Worm (Caenorhabditis elegans) whole organism, late embryonic: ENCODE measurements around the gene enpp-1.
"Not testable (repeated sequence)": the region's sequence is repeated elsewhere in the genome, so short reads cannot be mapped to it uniquely, and the experiment has no call there.

Experiments used
- C08G9.2 ChIP-seq: sonication (generic microtip); optimal IDR thresholded peaks from 2 replicates; lab custom pipeline; 2016; ENCODE audit warnings: mild to moderate bottlenecking, missing genetic modification characterization, moderate library complexity, missing compliant biosample characterization
- C38D4.7 ChIP-seq: fragments of 200-800 bp; sonication (Bioruptor generic); optimal IDR thresholded peaks from 2 replicates; lab custom pipeline; 2018; ENCODE audit warnings: mild to moderate bottlenecking, missing genetic modification characterization, moderate library complexity, missing compliant biosample characterization
- F13H6.1 ChIP-seq: sonication (generic microtip); optimal IDR thresholded peaks from 2 replicates; lab custom pipeline; 2016; ENCODE audit warnings: missing genetic modification characterization, missing compliant biosample characterization
- K02D7.2 ChIP-seq: sonication (generic microtip); optimal IDR thresholded peaks from 2 replicates; lab custom pipeline; 2017; ENCODE audit warnings: mild to moderate bottlenecking, missing genetic modification characterization, missing compliant biosample characterization
- T23F11.4 ChIP-seq: fragments of 200-800 bp; sonication (Bioruptor generic); optimal IDR thresholded peaks from 2 replicates; lab custom pipeline; 2018; ENCODE audit warnings: mild to moderate bottlenecking, missing genetic modification characterization, missing compliant biosample characterization
- Y22D7AL.16 ChIP-seq: sonication (generic microtip); optimal IDR thresholded peaks from 2 replicates; lab custom pipeline; 2016; ENCODE audit warnings: missing genetic modification characterization, missing compliant biosample characterization
- ama-1 ChIP-seq: fragments of 150-350 bp; optimal IDR thresholded peaks from 2 replicates; lab custom pipeline; 2014
- ceh-14 ChIP-seq: sonication (generic microtip); optimal IDR thresholded peaks from 2 replicates; lab custom pipeline; 2016; ENCODE audit warnings: missing genotype, missing genetic modification characterization, missing compliant biosample characterization
- ceh-18 ChIP-seq: sonication (generic microtip); optimal IDR thresholded peaks from 2 replicates; lab custom pipeline; 2016; ENCODE audit warnings: missing genetic modification characterization, missing compliant biosample characterization
- ceh-22 ChIP-seq: sonication (generic microtip); optimal IDR thresholded peaks from 2 replicates; lab custom pipeline; 2017; ENCODE audit warnings: missing biosample characterization, missing genetic modification characterization
- ceh-24 ChIP-seq: sonication (generic microtip); optimal IDR thresholded peaks from 2 replicates; lab custom pipeline; 2016; ENCODE audit warnings: mild to moderate bottlenecking, missing genetic modification characterization, missing compliant biosample characterization
- ceh-30 ChIP-seq: fragments of 150-350 bp; optimal IDR thresholded peaks from 2 replicates; lab custom pipeline; 2014; ENCODE audit warnings: missing biosample characterization, missing genetic modification characterization
- ceh-31 ChIP-seq: sonication (generic microtip); optimal IDR thresholded peaks from 2 replicates; lab custom pipeline; 2016; ENCODE audit warnings: missing genetic modification characterization, missing compliant biosample characterization
- ceh-6 ChIP-seq: fragments of 200-800 bp; sonication (Bioruptor generic); optimal IDR thresholded peaks from 2 replicates; lab custom pipeline; 2018; ENCODE audit warnings: mild to moderate bottlenecking, missing genetic modification characterization, missing compliant biosample characterization
- che-1 ChIP-seq: sonication (generic microtip); optimal IDR thresholded peaks from 2 replicates; lab custom pipeline; 2016; ENCODE audit warnings: mild to moderate bottlenecking, missing genetic modification characterization, missing compliant biosample characterization
- dve-1 ChIP-seq: sonication (generic microtip); optimal IDR thresholded peaks from 2 replicates; lab custom pipeline; 2017; ENCODE audit warnings: antibody characterized with exemption, mild to moderate bottlenecking, missing genetic modification characterization, missing compliant biosample characterization
- ets-4 ChIP-seq: sonication (generic microtip); optimal IDR thresholded peaks from 2 replicates; lab custom pipeline; 2016; ENCODE audit warnings: missing genetic modification characterization, missing compliant biosample characterization
- eyg-1 ChIP-seq: sonication (generic microtip); optimal IDR thresholded peaks from 2 replicates; lab custom pipeline; 2016; ENCODE audit warnings: missing genotype, missing genetic modification characterization, missing compliant biosample characterization
- fkh-10 ChIP-seq: fragments of 150-350 bp; optimal IDR thresholded peaks from 2 replicates; lab custom pipeline; 2014; ENCODE audit warnings: missing biosample characterization, missing genetic modification reagents, missing genetic modification characterization
- gmeb-2 ChIP-seq: sonication (generic microtip); optimal IDR thresholded peaks from 2 replicates; lab custom pipeline; 2016; ENCODE audit warnings: missing genetic modification characterization, inconsistent platforms, missing compliant biosample characterization
- hlh-13 ChIP-seq: fragments of 200-800 bp; sonication (Bioruptor generic); optimal IDR thresholded peaks from 2 replicates; lab custom pipeline; 2018; ENCODE audit warnings: mild to moderate bottlenecking, missing genetic modification characterization, missing compliant biosample characterization
- hlh-15 ChIP-seq: sonication (generic microtip); optimal IDR thresholded peaks from 2 replicates; lab custom pipeline; 2016; ENCODE audit warnings: missing genetic modification characterization, missing compliant biosample characterization
- hlh-6 ChIP-seq: sonication (generic microtip); optimal IDR thresholded peaks from 2 replicates; lab custom pipeline; 2016; ENCODE audit warnings: missing genotype, missing genetic modification characterization, missing compliant biosample characterization
- lim-6 ChIP-seq: sonication (generic microtip); optimal IDR thresholded peaks from 2 replicates; lab custom pipeline; 2016; ENCODE audit warnings: missing genetic modification characterization, missing compliant biosample characterization
- lin-11 ChIP-seq: fragments of 200-800 bp; sonication (Bioruptor generic); optimal IDR thresholded peaks from 2 replicates; lab custom pipeline; 2018; ENCODE audit warnings: mild to moderate bottlenecking, missing genetic modification characterization, missing compliant biosample characterization
- madf-2 ChIP-seq: sonication (generic microtip); optimal IDR thresholded peaks from 2 replicates; lab custom pipeline; 2017; ENCODE audit warnings: missing genetic modification characterization, missing compliant biosample characterization
- nhr-232 ChIP-seq: sonication (generic microtip); optimal IDR thresholded peaks from 2 replicates; lab custom pipeline; 2016; ENCODE audit warnings: missing genetic modification characterization, missing compliant biosample characterization
- pat-9 ChIP-seq: fragments of 200-800 bp; sonication (Bioruptor generic); optimal IDR thresholded peaks from 2 replicates; lab custom pipeline; 2018; ENCODE audit warnings: mild to moderate bottlenecking, missing genetic modification characterization, moderate library complexity, missing compliant biosample characterization
- pha-2 ChIP-seq: sonication (generic microtip); optimal IDR thresholded peaks from 2 replicates; lab custom pipeline; 2017; ENCODE audit warnings: mild to moderate bottlenecking, missing genetic modification characterization, missing compliant biosample characterization
- pha-4 ChIP-seq: fragments of 150-350 bp; optimal IDR thresholded peaks from 2 replicates; lab custom pipeline; 2018; ENCODE audit warnings: missing biosample characterization, missing genetic modification reagents, missing genetic modification characterization
- pqm-1 ChIP-seq: sonication (generic microtip); optimal IDR thresholded peaks from 2 replicates; lab custom pipeline; 2016; ENCODE audit warnings: missing genetic modification characterization, missing compliant biosample characterization
- pros-1 ChIP-seq: fragments of 150-350 bp; optimal IDR thresholded peaks from 2 replicates; lab custom pipeline; 2014; ENCODE audit warnings: missing biosample characterization, missing genetic modification reagents, missing genetic modification characterization
- ref-2 ChIP-seq: sonication (generic microtip); optimal IDR thresholded peaks from 2 replicates; lab custom pipeline; 2016; ENCODE audit warnings: missing genetic modification characterization, missing compliant biosample characterization
- sdc-2 ChIP-seq: sonication (generic microtip); optimal IDR thresholded peaks from 2 replicates; lab custom pipeline; 2016; ENCODE audit warnings: missing genotype, missing genetic modification characterization, missing compliant biosample characterization
- sox-2 ChIP-seq: fragments of 200-800 bp; sonication (Bioruptor generic); IDR thresholded peaks from 2 replicates; pipeline ENCODE4 v1.3.6; 2022; ENCODE audit warnings: missing genetic modification reagents, missing genetic modification characterization, missing compliant biosample characterization
- sox-4 ChIP-seq: sonication (generic microtip); optimal IDR thresholded peaks from 2 replicates; lab custom pipeline; 2017; ENCODE audit warnings: mild to moderate bottlenecking, missing genetic modification characterization, inconsistent platforms, missing compliant biosample characterization
- syd-9 ChIP-seq: sonication (generic microtip); optimal IDR thresholded peaks from 2 replicates; lab custom pipeline; 2016; ENCODE audit warnings: mild to moderate bottlenecking, missing genetic modification characterization, moderate library complexity, missing compliant biosample characterization
- tbx-2 ChIP-seq: sonication (generic microtip); optimal IDR thresholded peaks from 2 replicates; lab custom pipeline; 2016; ENCODE audit warnings: missing genetic modification characterization, missing compliant biosample characterization
- tbx-7 ChIP-seq: sonication (generic microtip); optimal IDR thresholded peaks from 2 replicates; lab custom pipeline; 2016; ENCODE audit warnings: missing genotype, missing genetic modification characterization, missing compliant biosample characterization
- unc-3 ChIP-seq, 2 experiments: fragments of 200-800 bp in 1 of 2; sonication (Bioruptor generic) in 1 of 2; sonication (generic microtip) in 1 of 2; conservative IDR thresholded peaks in 1 of 2; optimal IDR thresholded peaks in 1 of 2; 2 replicates each; pipeline versions ENCODE4 v1.3.6 to Lab custom; 2016 to 2022; ENCODE audit warnings: missing compliant biosample characterization in 2 of 2, missing genetic modification characterization in 2 of 2, missing genetic modification reagents in 1 of 2
- unc-55 ChIP-seq: sonication (generic microtip); optimal IDR thresholded peaks from 2 replicates; lab custom pipeline; 2017; ENCODE audit warnings: missing biosample characterization, missing genetic modification reagents, missing genetic modification characterization
- zip-5 ChIP-seq: sonication (generic microtip); optimal IDR thresholded peaks from 2 replicates; lab custom pipeline; 2016; ENCODE audit warnings: missing genetic modification characterization, missing compliant biosample characterization
- ztf-16 ChIP-seq: sonication (generic microtip); optimal IDR thresholded peaks from 2 replicates; lab custom pipeline; 2017; ENCODE audit warnings: missing genetic modification characterization, missing compliant biosample characterization

enpp-1 gene

DNA sequence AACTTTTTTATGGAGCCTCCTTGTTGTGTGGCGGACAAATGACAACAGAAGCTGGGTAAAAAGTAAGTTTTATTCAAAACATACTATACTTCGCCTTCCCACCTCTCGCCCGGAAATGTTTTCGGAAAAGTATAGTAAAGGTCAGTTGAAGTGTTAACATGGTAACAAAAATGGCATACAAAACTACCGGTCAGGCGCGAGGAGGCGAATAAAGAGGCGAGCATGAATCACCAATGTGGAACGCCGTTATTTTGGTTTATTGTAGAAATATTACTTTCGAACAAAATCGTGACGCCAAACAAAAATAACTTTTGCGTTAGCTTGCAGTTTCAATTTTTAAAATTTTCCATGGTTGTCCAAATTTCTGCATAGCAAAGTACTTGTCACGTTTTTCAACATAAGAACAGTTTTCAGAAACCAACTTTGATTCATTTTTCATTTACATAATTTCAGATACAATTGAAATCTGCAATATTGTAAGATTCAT, 13.6 kb upstream of the enpp-1 start, which contains the start of gene C13C4.8:
TSS of gene C13C4.8 (plus strand) at position 437 of the 487 bp plus-strand sequence.
- TF ChIP-seq sox-2 (GFP tag; lab: Robert Waterston, UW), result no peak
- TF ChIP-seq unc-3 (GFP tag; conservative IDR thresholded peaks at IDR 0.05; lab: Robert Waterston, UW), result no peak
- TF ChIP-seq unc-3 (tag; optimal IDR thresholded peaks at IDR 0.05; lab: Kevin White, UChicago), result no peak
- TF ChIP-seq gmeb-2, result no peak
- TF ChIP-seq nhr-232, result no peak
- no peak for TF ChIP-seq F13H6.1 (tag; lab: Kevin White, UChicago)
- no peak for TF ChIP-seq ceh-30
- no peak for TF ChIP-seq pqm-1
- TF ChIP-seq ceh-24 (tag; lab: Kevin White, UChicago), result no peak
- TF ChIP-seq fkh-10 (GFP tag; lab: Kevin White, UChicago), result no peak
- TF ChIP-seq pat-9 (tag; lab: Kevin White, UChicago), result no peak
- no peak for TF ChIP-seq lim-6
- TF ChIP-seq zip-5 (tag; lab: Kevin White, UChicago), result no peak
- no peak for TF ChIP-seq tbx-2 (tag; lab: Kevin White, UChicago)
- no peak for TF ChIP-seq sox-4
- TF ChIP-seq hlh-13 (GFP tag; lab: Kevin White, UChicago), result no peak
- no peak for TF ChIP-seq eyg-1 (tag; lab: Kevin White, UChicago)

DNA sequence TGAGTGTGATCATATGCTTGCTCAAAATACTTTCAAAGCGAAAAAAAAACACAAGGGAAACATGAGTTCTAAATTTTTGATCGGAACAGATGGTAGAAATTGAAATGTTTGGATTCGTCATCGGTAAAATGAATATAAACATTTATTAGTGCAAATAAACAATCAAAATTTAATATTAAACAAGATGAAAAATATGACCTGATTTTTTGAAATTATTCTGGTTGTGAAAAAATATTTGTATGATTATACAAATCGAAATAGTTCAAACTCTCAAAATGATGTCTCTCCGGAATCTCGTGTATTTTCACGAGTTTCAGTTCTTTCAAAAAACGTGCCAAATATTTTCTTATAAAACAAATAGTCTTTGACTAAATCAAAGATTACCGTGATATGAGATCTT, 10.9 kb upstream of the enpp-1 start, which contains the start of gene C13C4.7:
TSS of gene C13C4.7 (minus strand) at position 101 of the 400 bp plus-strand sequence.
- TF ChIP-seq ceh-18 (tag; lab: Kevin White, UChicago), result no peak
- no peak for TF ChIP-seq unc-55 (GFP tag; lab: Kevin White, UChicago)
- TF ChIP-seq ets-4 (tag; lab: Kevin White, UChicago), result no peak
- TF ChIP-seq gmeb-2, result no peak
- TF ChIP-seq ceh-30, result no peak
- TF ChIP-seq ztf-16 (tag; lab: Kevin White, UChicago), result no peak
- TF ChIP-seq lim-6, result no peak
- TF ChIP-seq che-1 (tag; lab: Kevin White, UChicago), result no peak
- no peak for TF ChIP-seq hlh-15 (tag; lab: Kevin White, UChicago)
- TF ChIP-seq Y22D7AL.16, result no peak
- no peak for TF ChIP-seq hlh-13 (GFP tag; lab: Kevin White, UChicago)
- no peak for TF ChIP-seq F13H6.1 (tag; lab: Kevin White, UChicago)
- no peak for TF ChIP-seq zip-5 (tag; lab: Kevin White, UChicago)
- no peak for TF ChIP-seq tbx-2 (tag; lab: Kevin White, UChicago)
- no peak for TF ChIP-seq ama-1
- no peak for TF ChIP-seq tbx-7
- no peak for TF ChIP-seq sox-2 (GFP tag; lab: Robert Waterston, UW)
- TF ChIP-seq pros-1 (tag; lab: Kevin White, UChicago), result no peak

DNA sequence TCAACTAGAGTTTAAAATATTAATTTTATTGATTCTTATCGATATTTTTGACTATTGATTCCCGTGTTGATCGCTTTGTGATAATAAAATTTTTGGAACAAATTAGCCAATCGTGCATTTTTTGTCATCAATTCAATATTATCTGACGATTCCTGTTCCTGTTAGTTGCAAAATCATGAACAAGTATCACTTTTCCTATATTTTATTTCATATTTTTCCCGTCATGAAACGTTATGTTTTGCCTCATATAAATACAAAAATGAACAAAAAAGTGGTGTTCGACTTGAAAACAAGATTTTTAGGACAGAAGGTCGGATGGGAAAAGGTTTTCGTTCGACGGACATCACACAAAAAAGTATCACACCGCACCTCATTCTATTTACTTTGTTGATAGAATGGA, 10.0 kb upstream of the enpp-1 start, which contains the start of gene C13C4.6:
TSS of gene C13C4.6 (plus strand) at position 301 of the 400 bp plus-strand sequence.
- TF ChIP-seq madf-2 (tag; lab: Kevin White, UChicago) (no peak), ceh-22 (no peak), pha-2 (tag; lab: Kevin White, UChicago) (no peak), hlh-13 (GFP tag; lab: Kevin White, UChicago) (no peak), dve-1 (tag; lab: Kevin White, UChicago) (no peak), sdc-2 (tag; lab: Kevin White, UChicago) (no peak), nhr-232 (no peak)
- TF ChIP-seq, all 69 proteins: peak for 0

DNA sequence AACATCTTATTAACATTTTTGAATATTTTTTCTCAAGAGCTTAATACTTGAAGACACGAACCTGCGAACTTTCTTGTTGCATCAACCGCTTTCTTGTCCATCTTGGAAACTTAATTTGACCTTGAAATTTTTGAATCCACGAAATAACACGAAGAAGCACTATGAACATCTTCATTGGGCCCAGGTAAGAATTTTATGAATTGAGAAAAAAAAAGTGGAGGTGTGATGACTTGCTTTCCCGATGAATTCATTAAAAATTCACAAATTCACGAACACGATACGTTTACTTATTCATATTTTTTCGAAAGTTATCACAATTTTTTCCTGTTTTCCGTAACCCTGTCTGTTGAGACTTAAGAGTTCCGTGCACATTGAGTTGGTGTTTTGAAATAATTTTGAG, 569 bp upstream of the enpp-1 start, which contains the start of gene C27A7.6:
TSS of gene C27A7.6 (minus strand) at position 101 of the 400 bp plus-strand sequence.
- TF ChIP-seq ceh-14; hlh-6 (tag; lab: Kevin White, UChicago); K02D7.2: not testable (repeated sequence)
- TF ChIP-seq, all 69 proteins: peak for 0; not testable (repeated sequence) for 69

DNA sequence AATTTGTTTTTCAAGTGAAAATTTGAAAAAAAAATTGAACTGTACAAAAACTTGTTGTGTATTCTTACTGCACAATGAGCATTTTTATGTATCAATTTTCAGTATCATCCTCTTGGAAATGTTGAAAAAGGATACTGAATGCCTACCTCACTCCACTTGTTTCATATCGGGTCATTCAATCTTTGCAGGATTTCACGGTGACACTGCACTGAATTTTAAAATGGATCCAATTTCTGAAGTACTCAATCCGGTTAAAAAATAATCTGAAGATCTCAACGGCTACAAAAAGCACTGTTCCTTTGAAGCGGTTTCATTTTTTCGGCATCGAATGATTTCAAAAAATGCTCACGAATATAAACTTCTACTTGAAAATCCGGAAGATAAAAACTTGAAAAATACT, 6.7 kb downstream of the enpp-1 start:
- TF ChIP-seq hlh-15 (tag; lab: Kevin White, UChicago), result no peak
- TF ChIP-seq T23F11.4 (GFP tag; lab: Kevin White, UChicago), result no peak
- no peak for TF ChIP-seq C38D4.7
- no peak for TF ChIP-seq tbx-2 (tag; lab: Kevin White, UChicago)
- no peak for TF ChIP-seq zip-5 (tag; lab: Kevin White, UChicago)
- no peak for TF ChIP-seq lim-6
- no peak for TF ChIP-seq lin-11
- TF ChIP-seq C08G9.2 (tag; lab: Kevin White, UChicago), result no peak
- no peak for TF ChIP-seq hlh-6 (tag; lab: Kevin White, UChicago)
- TF ChIP-seq ceh-6 (GFP tag; lab: Kevin White, UChicago), result no peak
- TF ChIP-seq pha-4 (tag; lab: Kevin White, UChicago), result no peak
- TF ChIP-seq ref-2 (tag; lab: Kevin White, UChicago), result no peak
- TF ChIP-seq syd-9 (tag; lab: Kevin White, UChicago), result no peak
- TF ChIP-seq ztf-16 (tag; lab: Kevin White, UChicago), result no peak
- no peak for TF ChIP-seq ceh-31 (tag; lab: Kevin White, UChicago)
